Worm (Caenorhabditis elegans) whole organism, L4 larva: ENCODE data around the gene fbxb-82.

Experiments
- ctbp-1 ChIP-seq: fragments of 200-800 bp; sonication (Bioruptor generic); IDR thresholded peaks from 2 replicates; pipeline ENCODE4 v1.3.6; 2022; ENCODE audit warnings: missing genetic modification reagents, missing genetic modification characterization, missing compliant biosample characterization
- lsy-2 ChIP-seq, 2 experiments: fragments of 150-350 bp in 1 of 2; sonication (generic microtip) in 1 of 2; optimal IDR thresholded peaks; 2 replicates each; lab custom pipeline; 2014 to 2017; ENCODE audit warnings: missing biosample characterization in 2 of 2, missing genetic modification characterization in 2 of 2
- snpc-4 ChIP-seq: fragments of 150-350 bp; optimal IDR thresholded peaks from 2 replicates; lab custom pipeline; 2014; ENCODE audit warnings: missing biosample characterization, missing genetic modification characterization
- tra-1 ChIP-seq: fragments of 200-800 bp; sonication (Bioruptor generic); IDR thresholded peaks from 2 replicates; pipeline ENCODE4 v1.3.6; 2022; ENCODE audit warnings: missing genetic modification reagents, missing genetic modification characterization, missing compliant biosample characterization
- unc-130 ChIP-seq: sonication (generic microtip); optimal IDR thresholded peaks from 2 replicates; lab custom pipeline; 2016; ENCODE audit warnings: missing genetic modification reagents, missing genetic modification characterization, missing compliant biosample characterization
- unc-62 ChIP-seq, 3 experiments: fragments of 150-350 bp in 1 of 3; sonication (generic microtip); optimal IDR thresholded peaks in 2 of 3; peaks in 1 of 3; 1 replicate in 1 of 3; 2 replicates in 2 of 3; lab custom pipeline; 2014 to 2017; ENCODE audit warnings: missing biosample characterization in 3 of 3, missing genetic modification characterization in 3 of 3, missing genetic modification reagents in 3 of 3, missing genotype in 1 of 3

ce11 chrIII:175733-176132 lies 32.7 kb upstream of the fbxb-82 start, which contains the start of gene clec-148:
- TF ChIP-seq lsy-2 (tag; optimal IDR thresholded peaks at IDR 0.05; lab: Kevin White, UChicago) (no peak), snpc-4 (no peak), unc-130 (GFP tag; lab: Kevin White, UChicago) (no peak), ctbp-1 (GFP tag; lab: Robert Waterston, UW) (no peak), tra-1 (GFP tag; lab: Robert Waterston, UW) (no peak), unc-62 (GFP tag; optimal IDR thresholded peaks at IDR 0.05 in 1 of 2; lab: Kevin White, UChicago) (peak in 1 of 2 experiments; percentile 66), unc-62 (tag; optimal IDR thresholded peaks at IDR 0.05; lab: Kevin White, UChicago) (no peak)
